Worm (Caenorhabditis elegans): ENCODE results near the gene Y46C8AL.11.

Y46C8AL.11 gene

ce11 chrIV:3943003-3943402 lies at the start of gene Y46C8AL.11:
TSS of gene Y46C8AL.11 (plus strand) at chrIV:3943303.
- TF ChIP-seq alr-1 (tag; optimal IDR thresholded peaks at IDR 0.05; ENCODE audit: borderline replicate concordance): no peak
- TF ChIP-seq ceh-63 (GFP tag; optimal IDR thresholded peaks at IDR 0.05): no peak
- TF ChIP-seq F16B12.6 (tag; optimal IDR thresholded peaks at IDR 0.05): no peak
- TF ChIP-seq egl-27 (tag; optimal IDR thresholded peaks at IDR 0.05): no peak
- no peak for TF ChIP-seq blmp-1 (tag; optimal IDR thresholded peaks at IDR 0.05)
- TF ChIP-seq egl-13 (tag; optimal IDR thresholded peaks at IDR 0.05): no peak
- TF ChIP-seq hlh-4 (tag; optimal IDR thresholded peaks at IDR 0.05): no peak
- no peak for TF ChIP-seq unc-30 (tag; optimal IDR thresholded peaks at IDR 0.05)

ce11 chrIV:3894004-3894480 lies 49.1 kb upstream of the Y46C8AL.11 start, which contains the start of gene F56D6.8:
TSS of gene F56D6.8 (minus strand) at chrIV:3894430.
- TF ChIP-seq blmp-1 (tag; optimal IDR thresholded peaks at IDR 0.05): no peak
- TF ChIP-seq hlh-4 (tag; optimal IDR thresholded peaks at IDR 0.05): no peak
- no peak for TF ChIP-seq nhr-237 (tag; optimal IDR thresholded peaks at IDR 0.05)
- no peak for TF ChIP-seq nhr-12 (tag; optimal IDR thresholded peaks at IDR 0.05)
- no peak for TF ChIP-seq unc-130 (tag; optimal IDR thresholded peaks at IDR 0.05)
- TF ChIP-seq tbx-2 (tag; optimal IDR thresholded peaks at IDR 0.05): no peak
- no peak for TF ChIP-seq lin-13 (GFP tag; optimal IDR thresholded peaks at IDR 0.05)
- no peak for TF ChIP-seq lin-14 (GFP tag; optimal IDR thresholded peaks at IDR 0.05)
- TF ChIP-seq ama-1 (optimal IDR thresholded peaks at IDR 0.05): no peak
- TF ChIP-seq fkh-4 (tag; optimal IDR thresholded peaks at IDR 0.05; ENCODE audit: borderline replicate concordance): peak; percentile 45
- TF ChIP-seq efl-1 (optimal IDR thresholded peaks at IDR 0.05): no peak
- peak in 1 of 2 experiments; percentile 67 for TF ChIP-seq efl-1 (GFP tag; optimal IDR thresholded peaks at IDR 0.05 in 1 of 2)
- TF ChIP-seq vab-15 (tag; optimal IDR thresholded peaks at IDR 0.05): no peak
- peak; percentile 75 for TF ChIP-seq dsc-1 (tag; optimal IDR thresholded peaks at IDR 0.05)
- no peak for TF ChIP-seq lin-15B (tag; optimal IDR thresholded peaks at IDR 0.05)

ce11 chrIV:3894770-3895169 lies 48.3 kb upstream of the Y46C8AL.11 start, which contains the start of gene dct-8:
TSS of gene dct-8 (plus strand) at chrIV:3895070.
- TF ChIP-seq efl-3 (GFP tag; optimal IDR thresholded peaks at IDR 0.05) (no peak), blmp-1 (tag; optimal IDR thresholded peaks at IDR 0.05) (peak; percentile 40)

ce11 chrIV:3899719-3900554 lies 43.2 kb upstream of the Y46C8AL.11 start, which contains the start of gene srz-62:
TSS of gene srz-62 (plus strand) at chrIV:3900504.
- TF ChIP-seq pag-3 (tag; optimal IDR thresholded peaks at IDR 0.05; ENCODE audit: borderline replicate concordance, insufficient read depth): no peak
- no peak for TF ChIP-seq ztf-4 (tag; optimal IDR thresholded peaks at IDR 0.05)
- no peak for TF ChIP-seq vab-15 (tag; optimal IDR thresholded peaks at IDR 0.05)
- no peak for TF ChIP-seq fkh-8 (tag; optimal IDR thresholded peaks at IDR 0.05)
- TF ChIP-seq aha-1 (tag; optimal IDR thresholded peaks at IDR 0.05): no peak
- TF ChIP-seq lin-35 (GFP tag; optimal IDR thresholded peaks at IDR 0.05): peak in 1 of 2 experiments; percentile 56
- TF ChIP-seq ceh-88 (GFP tag; IDR thresholded peaks at IDR 0.05): no peak
- peak; percentile 32 for TF ChIP-seq nhr-20 (tag; optimal IDR thresholded peaks at IDR 0.05)
- TF ChIP-seq nhr-28 (tag; optimal IDR thresholded peaks at IDR 0.05): no peak
- no peak for TF ChIP-seq Y116A8C.19 (tag; optimal IDR thresholded peaks at IDR 0.05; ENCODE audit: borderline replicate concordance)
- no peak for TF ChIP-seq nhr-71 (tag; optimal IDR thresholded peaks at IDR 0.05)
- TF ChIP-seq nhr-12 (tag; optimal IDR thresholded peaks at IDR 0.05): no peak
- TF ChIP-seq nhr-11 (tag; optimal IDR thresholded peaks at IDR 0.05): no peak
- no peak for TF ChIP-seq swsn-7 (tag; optimal IDR thresholded peaks at IDR 0.05)
- TF ChIP-seq egl-13 (tag; optimal IDR thresholded peaks at IDR 0.05): peak; percentile 43
- peak; percentile 97 for TF ChIP-seq jun-1 (tag; optimal IDR thresholded peaks at IDR 0.05)
- TF ChIP-seq alr-1 (tag; optimal IDR thresholded peaks at IDR 0.05; ENCODE audit: borderline replicate concordance): no peak
- no peak for TF ChIP-seq C34B4.2 (tag; optimal IDR thresholded peaks at IDR 0.05)
- TF ChIP-seq mab-9 (GFP tag; IDR thresholded peaks at IDR 0.05): no peak
- TF ChIP-seq lsy-2 (tag; optimal IDR thresholded peaks at IDR 0.05): peak in 1 of 2 experiments; percentile 61
- TF ChIP-seq skn-1 (tag; optimal IDR thresholded peaks at IDR 0.05): no peak
- TF ChIP-seq efl-3 (GFP tag; optimal IDR thresholded peaks at IDR 0.05): no peak
- no peak for TF ChIP-seq elt-3 (tag; optimal IDR thresholded peaks at IDR 0.05)
- TF ChIP-seq pax-3 (tag; optimal IDR thresholded peaks at IDR 0.05): peak; percentile 68
- TF ChIP-seq nhr-77 (tag; optimal IDR thresholded peaks at IDR 0.05): no peak
- TF ChIP-seq ceh-82 (tag; optimal IDR thresholded peaks at IDR 0.05): no peak
- TF ChIP-seq nhr-76 (tag; optimal IDR thresholded peaks at IDR 0.05): no peak
- TF ChIP-seq lin-14 (GFP tag; optimal IDR thresholded peaks at IDR 0.05): no peak
- TF ChIP-seq ceh-8 (GFP tag; optimal IDR thresholded peaks at IDR 0.05): no peak
- TF ChIP-seq tbx-2 (tag; optimal IDR thresholded peaks at IDR 0.05): no peak
